Worm (Caenorhabditis elegans) whole organism, midembryonic: ENCODE measurements around the gene pals-18.

Experiments used
- flt-1 ChIP-seq: fragments of 200-800 bp; sonication (Bioruptor generic); IDR thresholded peaks from 2 replicates; pipeline ENCODE4 v1.3.6; 2022; ENCODE audit warnings: missing genetic modification characterization, missing compliant biosample characterization
- klf-2 ChIP-seq: fragments of 200-800 bp; sonication (Bioruptor generic); conservative IDR thresholded peaks from 2 replicates; pipeline ENCODE4 v1.3.6; 2022; ENCODE audit warnings: missing genetic modification reagents, missing genetic modification characterization, missing compliant biosample characterization
- tab-1 ChIP-seq: fragments of 200-800 bp; sonication (Bioruptor generic); IDR thresholded peaks from 2 replicates; pipeline ENCODE4 v1.3.6; 2022; ENCODE audit warnings: missing genetic modification characterization, missing compliant biosample characterization

ce11 chrIII:1384694-1385093 lies 18.5 kb upstream of the pals-18 start:
- TF ChIP-seq flt-1 (no peak), klf-2 (GFP tag; lab: Robert Waterston, UW) (no peak), tab-1 (no peak)
